Worm (Caenorhabditis elegans) whole organism, young adult: ENCODE results near the gene ulp-4.
A peak's percentile ranks its signal among the peaks of the same experiment; 100 is the strongest.

Experiments used
- B0035.1 ChIP-seq: sonication (generic microtip); optimal IDR thresholded peaks from 2 replicates; lab custom pipeline; 2016; ENCODE audit warnings: missing genetic modification characterization, mild to moderate bottlenecking, missing compliant biosample characterization, missing genotype, missing genetic modification reagents
- B0261.1 ChIP-seq: sonication (generic microtip); optimal IDR thresholded peaks from 2 replicates; lab custom pipeline; 2016; ENCODE audit warnings: mild to moderate bottlenecking, missing genetic modification characterization, moderate library complexity, missing compliant biosample characterization
- C17E4.6 ChIP-seq: fragments of 200-800 bp; sonication (Bioruptor generic); IDR thresholded peaks from 2 replicates; pipeline ENCODE4 v1.3.6; 2022; ENCODE audit warnings: missing genetic modification reagents, missing genetic modification characterization, missing compliant biosample characterization
- F33H1.4 ChIP-seq: fragments of 200-800 bp; sonication (Bioruptor generic); IDR thresholded peaks from 2 replicates; pipeline ENCODE4 v1.3.6; 2022; ENCODE audit warnings: missing genetic modification reagents, missing genetic modification characterization, missing compliant biosample characterization
- F39B2.1 ChIP-seq: fragments of 200-800 bp; sonication (Bioruptor generic); IDR thresholded peaks from 2 replicates; pipeline ENCODE4 v1.3.6; 2022; ENCODE audit warnings: missing genetic modification reagents, missing genetic modification characterization, missing compliant biosample characterization
- F49E8.2 ChIP-seq: sonication (generic microtip); optimal IDR thresholded peaks from 3 replicates; lab custom pipeline; 2017; ENCODE audit warnings: missing genetic modification characterization, mild to moderate bottlenecking, missing compliant biosample characterization, antibody characterized with exemption, moderate library complexity; ENCODE audit not compliant: insufficient read depth
- F57A8.1 ChIP-seq: fragments of 200-800 bp; sonication (Bioruptor generic); optimal IDR thresholded peaks from 2 replicates; lab custom pipeline; 2018; ENCODE audit warnings: mild to moderate bottlenecking, missing genetic modification characterization, moderate library complexity, missing compliant biosample characterization
- K11D2.4 ChIP-seq: fragments of 200-800 bp; sonication (Bioruptor generic); IDR thresholded peaks from 2 replicates; pipeline ENCODE4 v1.3.6; 2022; ENCODE audit warnings: missing genetic modification reagents, missing genetic modification characterization, missing compliant biosample characterization
- K12H6.12 ChIP-seq: fragments of 200-800 bp; sonication (Bioruptor generic); optimal IDR thresholded peaks from 2 replicates; lab custom pipeline; 2018; ENCODE audit warnings: mild to moderate bottlenecking, missing genetic modification characterization, missing compliant biosample characterization
- T26A5.8 ChIP-seq: sonication (generic microtip); optimal IDR thresholded peaks from 2 replicates; lab custom pipeline; 2016; ENCODE audit warnings: missing genetic modification characterization, missing compliant biosample characterization
- Y53F4B.3 ChIP-seq: fragments of 200-800 bp; sonication (Bioruptor generic); IDR thresholded peaks from 2 replicates; pipeline ENCODE4 v1.3.6; 2022; ENCODE audit warnings: missing genetic modification reagents, missing genetic modification characterization, missing compliant biosample characterization
- Y56A3A.18 ChIP-seq: fragments of 200-800 bp; sonication (Bioruptor generic); IDR thresholded peaks from 2 replicates; pipeline ENCODE4 v1.3.6; 2022; ENCODE audit warnings: missing genetic modification reagents, missing genetic modification characterization, missing compliant biosample characterization
- Y95B8A.8 ChIP-seq: fragments of 200-800 bp; sonication (Bioruptor generic); IDR thresholded peaks from 2 replicates; pipeline ENCODE4 v1.3.6; 2022; ENCODE audit warnings: missing genetic modification reagents, missing genetic modification characterization, missing compliant biosample characterization
- aptf-3 ChIP-seq: fragments of 200-800 bp; sonication (Bioruptor generic); IDR thresholded peaks from 2 replicates; pipeline ENCODE4 v1.3.6; 2022; ENCODE audit warnings: missing genetic modification characterization, missing compliant biosample characterization
- attf-3 ChIP-seq: fragments of 200-800 bp; sonication (Bioruptor generic); conservative IDR thresholded peaks from 2 replicates; pipeline ENCODE4 v1.3.6; 2022; ENCODE audit warnings: missing genetic modification reagents, missing genetic modification characterization, missing compliant biosample characterization
- attf-5 ChIP-seq: fragments of 200-800 bp; sonication (Bioruptor generic); optimal IDR thresholded peaks from 2 replicates; lab custom pipeline; 2018; ENCODE audit warnings: mild to moderate bottlenecking, missing genetic modification characterization, missing compliant biosample characterization
- bed-2 ChIP-seq: fragments of 200-800 bp; sonication (Bioruptor generic); IDR thresholded peaks from 2 replicates; pipeline ENCODE4 v1.3.6; 2022; ENCODE audit warnings: missing genetic modification reagents, missing genetic modification characterization, missing compliant biosample characterization
- ccch-3 ChIP-seq: fragments of 200-800 bp; sonication (Bioruptor generic); optimal IDR thresholded peaks from 2 replicates; lab custom pipeline; 2018; ENCODE audit warnings: mild to moderate bottlenecking, missing genetic modification characterization, missing compliant biosample characterization
- dpl-1 ChIP-seq: fragments of 150-350 bp; optimal IDR thresholded peaks from 2 replicates; lab custom pipeline; 2014; ENCODE audit warnings: missing biosample characterization, missing genetic modification reagents, missing genetic modification characterization
- efl-1 ChIP-seq: fragments of 150-350 bp; optimal IDR thresholded peaks from 2 replicates; lab custom pipeline; 2014; ENCODE audit warnings: missing biosample characterization, missing genetic modification reagents, missing genetic modification characterization
- egl-44 ChIP-seq: fragments of 200-800 bp; sonication (Bioruptor generic); IDR thresholded peaks from 2 replicates; pipeline ENCODE4 v1.3.6; 2022; ENCODE audit warnings: missing genetic modification reagents, missing genetic modification characterization, missing compliant biosample characterization
- gei-17 ChIP-seq: fragments of 200-800 bp; sonication (Bioruptor generic); optimal IDR thresholded peaks from 2 replicates; lab custom pipeline; 2018; ENCODE audit warnings: mild to moderate bottlenecking, missing genetic modification characterization, missing compliant biosample characterization
- hlh-12 ChIP-seq: sonication (generic microtip); optimal IDR thresholded peaks from 2 replicates; lab custom pipeline; 2016; ENCODE audit warnings: missing genetic modification characterization, missing compliant biosample characterization
- hmg-20 ChIP-seq: fragments of 200-800 bp; sonication (Bioruptor generic); IDR thresholded peaks from 2 replicates; pipeline ENCODE4 v1.3.6; 2022; ENCODE audit warnings: missing genetic modification reagents, missing genetic modification characterization, missing compliant biosample characterization
- lag-1 ChIP-seq: fragments of 200-800 bp; sonication (Bioruptor generic); IDR thresholded peaks from 2 replicates; pipeline ENCODE4 v1.3.6; 2022; ENCODE audit warnings: missing genetic modification reagents, missing genetic modification characterization, missing compliant biosample characterization
- lin-54 ChIP-seq: fragments of 200-800 bp; sonication (Bioruptor generic); optimal IDR thresholded peaks from 2 replicates; lab custom pipeline; 2018; ENCODE audit warnings: mild to moderate bottlenecking, missing genetic modification characterization, missing compliant biosample characterization
- lsl-1 ChIP-seq: fragments of 200-800 bp; sonication (Bioruptor generic); optimal IDR thresholded peaks from 2 replicates; lab custom pipeline; 2018; ENCODE audit warnings: mild to moderate bottlenecking, missing genetic modification characterization, moderate library complexity, missing compliant biosample characterization
- madf-10 ChIP-seq: sonication (generic microtip); optimal IDR thresholded peaks from 2 replicates; lab custom pipeline; 2016; ENCODE audit warnings: mild to moderate bottlenecking, missing genetic modification characterization, missing compliant biosample characterization
- madf-3 ChIP-seq: fragments of 200-800 bp; sonication (Bioruptor generic); IDR thresholded peaks from 2 replicates; pipeline ENCODE4 v1.3.6; 2022; ENCODE audit warnings: missing genetic modification reagents, missing genetic modification characterization, missing compliant biosample characterization
- madf-6 ChIP-seq: fragments of 200-800 bp; sonication (Bioruptor generic); IDR thresholded peaks from 2 replicates; pipeline ENCODE4 v1.3.6; 2022; ENCODE audit warnings: missing genetic modification reagents, missing genetic modification characterization, missing compliant biosample characterization
- mcd-1 ChIP-seq: fragments of 200-800 bp; sonication (Bioruptor generic); IDR thresholded peaks from 2 replicates; pipeline ENCODE4 v1.3.6; 2022; ENCODE audit warnings: missing genetic modification reagents, missing genetic modification characterization, missing compliant biosample characterization
- mel-28 ChIP-seq: sonication (generic microtip); optimal IDR thresholded peaks from 2 replicates; lab custom pipeline; 2016; ENCODE audit warnings: borderline replicate concordance, mild to moderate bottlenecking, missing genetic modification characterization, missing compliant biosample characterization
- mxl-1 ChIP-seq: sonication (generic microtip); optimal IDR thresholded peaks from 2 replicates; lab custom pipeline; 2016; ENCODE audit warnings: missing genetic modification characterization, missing compliant biosample characterization
- nfyb-1 ChIP-seq: fragments of 200-800 bp; sonication (Bioruptor generic); IDR thresholded peaks from 2 replicates; pipeline ENCODE4 v1.3.6; 2022; ENCODE audit warnings: missing genetic modification reagents, missing genetic modification characterization, missing compliant biosample characterization
- nhr-90 ChIP-seq: sonication (generic microtip); optimal IDR thresholded peaks from 2 replicates; lab custom pipeline; 2016; ENCODE audit warnings: missing genotype, mild to moderate bottlenecking, missing genetic modification characterization, missing compliant biosample characterization
- pha-4 ChIP-seq: fragments of 150-350 bp; sonication (generic microtip); optimal IDR thresholded peaks from 2 replicates; lab custom pipeline; 2014; ENCODE audit warnings: missing biosample characterization, missing genetic modification reagents, missing genetic modification characterization
- tbp1 ChIP-seq: fragments of 200-800 bp; sonication (Bioruptor generic); optimal IDR thresholded peaks from 2 replicates; lab custom pipeline; 2018; ENCODE audit warnings: mild to moderate bottlenecking, missing genetic modification characterization, missing compliant biosample characterization
- unc-62 ChIP-seq: fragments of 150-350 bp; optimal IDR thresholded peaks from 2 replicates; lab custom pipeline; 2014; ENCODE audit warnings: missing biosample characterization, missing genetic modification reagents, missing genetic modification characterization
- ztf-18 ChIP-seq: sonication (generic microtip); optimal IDR thresholded peaks from 2 replicates; lab custom pipeline; 2016; ENCODE audit warnings: missing genotype, mild to moderate bottlenecking, missing genetic modification characterization, missing compliant biosample characterization
- ztf-28 ChIP-seq: fragments of 200-800 bp; sonication (Bioruptor generic); IDR thresholded peaks from 2 replicates; pipeline ENCODE4 v1.3.6; 2022; ENCODE audit warnings: missing genetic modification reagents, missing genetic modification characterization, missing compliant biosample characterization

The ulp-4 gene

ce11 chrII:8157991-8158390, 28.2 kb downstream of the ulp-4 start, which contains the start of gene pch-2 (continued):
- no peak for TF ChIP-seq T26A5.8 (tag; lab: Kevin White, UChicago)
- no peak for TF ChIP-seq aptf-3
- TF ChIP-seq madf-10 (tag; lab: Kevin White, UChicago): no peak
- TF ChIP-seq Y53F4B.3: no peak
- no peak for TF ChIP-seq B0035.1 (tag; lab: Kevin White, UChicago)
- no peak for TF ChIP-seq nfyb-1

- no peak for TF ChIP-seq ztf-28 (GFP tag; lab: Robert Waterston, UW)
- no peak for TF ChIP-seq K11D2.4
- TF ChIP-seq unc-62 (GFP tag; lab: Kevin White, UChicago): no peak
- no peak for TF ChIP-seq gei-17 (GFP tag; lab: Kevin White, UChicago)
- no peak for TF ChIP-seq B0261.1 (tag; lab: Kevin White, UChicago)
- no peak for TF ChIP-seq pha-4 (tag; lab: Kevin White, UChicago)
- TF ChIP-seq Y56A3A.18 (GFP tag; lab: Robert Waterston, UW): no peak
- TF ChIP-seq lag-1 (GFP tag; lab: Robert Waterston, UW): no peak
- TF ChIP-seq F39B2.1 (GFP tag; lab: Robert Waterston, UW): no peak
- no peak for TF ChIP-seq madf-3
- TF ChIP-seq hmg-20: no peak
- TF ChIP-seq K12H6.12 (tag; lab: Kevin White, UChicago): no peak
- no peak for TF ChIP-seq mxl-1 (tag; lab: Kevin White, UChicago)
- no peak for TF ChIP-seq F57A8.1 (GFP tag; lab: Kevin White, UChicago)
- TF ChIP-seq Y95B8A.8 (GFP tag; lab: Robert Waterston, UW): no peak
- no peak for TF ChIP-seq ccch-3 (GFP tag; lab: Kevin White, UChicago)
- no peak for TF ChIP-seq tbp1 (GFP tag; lab: Kevin White, UChicago)
- no peak for TF ChIP-seq egl-44
- TF ChIP-seq F49E8.2: no peak
- TF ChIP-seq, all 124 proteins: peak for 0
Observed at ce11 chrII:8160916-8161315, 31.2 kb downstream of the ulp-4 start.

ce11 chrII:8162120-8162648, 32.4 kb downstream of the ulp-4 start, which contains the start of the genes emb-27 and rrf-3:
Gene emb-27 (minus strand): TSS chrII:8162170.
Gene rrf-3 (plus strand): TSS chrII:8162465.
- no peak for TF ChIP-seq unc-62 (GFP tag; lab: Kevin White, UChicago)
- TF ChIP-seq lin-54 (GFP tag; lab: Kevin White, UChicago): peak; percentile 51
- TF ChIP-seq efl-1 (GFP tag; lab: Kevin White, UChicago): peak; percentile 83
- TF ChIP-seq K11D2.4: no peak
- TF ChIP-seq nhr-90: no peak
- TF ChIP-seq attf-3 (GFP tag; lab: Robert Waterston, UW): peak; percentile 88
- peak; percentile 83 for TF ChIP-seq attf-5 (GFP tag; lab: Kevin White, UChicago)
- TF ChIP-seq bed-2 (GFP tag; lab: Robert Waterston, UW): no peak
- TF ChIP-seq hlh-12 (tag; lab: Kevin White, UChicago): no peak
- TF ChIP-seq ztf-18 (tag; lab: Kevin White, UChicago): peak; percentile 12
- TF ChIP-seq C17E4.6 (GFP tag; lab: Robert Waterston, UW): no peak
- peak; percentile 51 for TF ChIP-seq dpl-1 (GFP tag; lab: Kevin White, UChicago)
- TF ChIP-seq madf-6 (GFP tag; lab: Robert Waterston, UW): peak; percentile 48
- peak; percentile 35; the same call in 1 of the 2 replicates for TF ChIP-seq F33H1.4 (GFP tag; lab: Robert Waterston, UW)
- TF ChIP-seq aptf-3: no peak
- TF ChIP-seq lsl-1: peak; percentile 26
- TF ChIP-seq mcd-1: peak; percentile 76
- TF ChIP-seq mel-28 (tag; lab: Kevin White, UChicago): no peak
